Worm (Caenorhabditis elegans): ENCODE data around the gene twk-10.

twk-10 gene

DNA sequence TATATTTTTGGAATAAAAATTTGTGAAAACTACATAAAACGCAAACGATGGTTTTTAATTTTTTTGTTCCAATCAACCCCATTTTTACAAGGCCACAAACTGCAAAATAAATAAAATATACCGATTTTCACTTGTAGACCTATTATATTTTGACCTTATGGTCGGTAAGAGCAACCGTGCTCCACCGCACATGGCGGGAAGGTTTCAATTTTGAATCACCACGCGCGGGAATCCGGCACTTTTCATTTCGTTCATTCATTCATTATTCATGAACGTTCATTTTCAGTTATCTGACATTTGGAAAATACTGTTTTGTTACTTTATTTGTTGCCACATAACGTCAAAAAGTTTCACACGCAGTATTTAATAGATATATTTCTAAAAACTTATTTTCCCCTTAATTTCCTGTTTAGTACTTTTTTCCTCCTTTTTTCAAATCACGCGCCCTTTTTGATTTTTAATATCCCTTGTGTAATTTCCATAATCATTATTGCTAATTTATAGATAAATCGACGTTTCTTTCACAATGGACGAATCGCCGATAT, 41.6 kb downstream of the twk-10 start, which contains the start of gene hcp-1 (continued):
- TF ChIP-seq grh-1 (GFP tag; IDR thresholded peaks at IDR 0.05) (no peak), ztf-11 (tag; optimal IDR thresholded peaks at IDR 0.05) (no peak), nhr-19 (GFP tag; conservative IDR thresholded peaks at IDR 0.05) (no peak), mdl-1 (tag; optimal IDR thresholded peaks at IDR 0.05) (no peak), nhr-28 (tag; optimal IDR thresholded peaks at IDR 0.05) (no peak), lin-15B (tag; optimal IDR thresholded peaks at IDR 0.05) (peak; percentile 12), egl-13 (tag; optimal IDR thresholded peaks at IDR 0.05) (no peak), ceh-82 (tag; optimal IDR thresholded peaks at IDR 0.05) (no peak), mep-1 (tag; optimal IDR thresholded peaks at IDR 0.05) (peak; percentile 57), snu-23 (GFP tag; optimal IDR thresholded peaks at IDR 0.05) (peak; percentile 46), sox-4 (tag; optimal IDR thresholded peaks at IDR 0.05) (no peak), skn-1 (tag; optimal IDR thresholded peaks at IDR 0.05) (no peak), irx-1 (tag; optimal IDR thresholded peaks at IDR 0.05) (no peak), lin-35 (GFP tag; optimal IDR thresholded peaks at IDR 0.05) (peak; percentile 84 to 95)

DNA sequence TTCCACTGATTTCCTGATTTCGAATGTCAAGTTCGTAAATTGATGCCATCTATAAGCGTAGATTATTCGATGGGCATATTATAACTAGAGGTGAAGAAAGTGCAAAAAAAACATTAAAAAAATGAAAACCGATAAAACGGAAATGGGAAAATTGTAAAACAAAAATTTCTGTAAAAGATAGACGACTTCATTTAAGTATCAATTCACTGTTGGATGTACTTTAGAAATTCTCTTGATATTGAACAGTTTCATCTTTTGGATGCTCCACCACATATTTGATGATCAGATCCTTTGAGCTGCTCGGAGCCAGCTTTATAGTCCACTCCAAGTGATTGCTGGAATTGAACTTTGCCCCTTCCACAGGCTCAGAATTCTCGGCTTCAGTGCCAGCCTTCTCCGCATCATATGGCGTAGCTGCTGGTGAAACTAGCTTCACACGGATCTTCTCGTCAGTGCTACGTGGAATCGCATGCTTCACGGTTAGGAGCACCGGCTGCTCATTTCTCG, 50.5 kb downstream of the twk-10 start, which contains the start of gene ZK1055.6:
Gene ZK1055.6 (minus strand): TSS at position 51 of the 507 bp plus-strand sequence.
- TF ChIP-seq nhr-90 (tag; optimal IDR thresholded peaks at IDR 0.05; ENCODE audit: poor library complexity) (no peak), ceh-90 (tag; optimal IDR thresholded peaks at IDR 0.05) (no peak)

DNA sequence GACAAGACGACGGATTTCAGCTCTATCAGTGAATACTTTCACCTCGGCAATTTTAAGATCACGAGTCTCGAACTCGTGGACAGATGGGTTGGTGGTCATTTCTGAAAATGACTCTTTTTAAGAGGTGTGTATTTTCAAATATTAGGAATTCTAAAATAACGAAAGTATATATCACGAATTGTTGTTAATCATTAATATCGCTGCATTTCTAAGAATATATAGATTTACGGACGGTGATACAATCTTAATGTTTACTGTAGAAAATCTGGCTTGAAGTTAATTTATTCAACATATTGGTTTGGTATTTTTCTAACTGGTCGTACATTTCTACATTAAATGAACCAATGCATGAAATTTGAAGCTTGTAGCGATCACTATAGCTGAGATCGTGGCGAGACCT, 53.1 kb downstream of the twk-10 start, which contains the start of gene ZK1055.7:
Gene ZK1055.7 (minus strand): TSS at position 101 of the 400 bp plus-strand sequence.
- no peak for TF ChIP-seq efl-1 (optimal IDR thresholded peaks at IDR 0.05)
- peak in 1 of 2 experiments; percentile 50 for TF ChIP-seq efl-1 (GFP tag; optimal IDR thresholded peaks at IDR 0.05 in 1 of 2)
- no peak for TF ChIP-seq xbp-1 (tag; optimal IDR thresholded peaks at IDR 0.05)

DNA sequence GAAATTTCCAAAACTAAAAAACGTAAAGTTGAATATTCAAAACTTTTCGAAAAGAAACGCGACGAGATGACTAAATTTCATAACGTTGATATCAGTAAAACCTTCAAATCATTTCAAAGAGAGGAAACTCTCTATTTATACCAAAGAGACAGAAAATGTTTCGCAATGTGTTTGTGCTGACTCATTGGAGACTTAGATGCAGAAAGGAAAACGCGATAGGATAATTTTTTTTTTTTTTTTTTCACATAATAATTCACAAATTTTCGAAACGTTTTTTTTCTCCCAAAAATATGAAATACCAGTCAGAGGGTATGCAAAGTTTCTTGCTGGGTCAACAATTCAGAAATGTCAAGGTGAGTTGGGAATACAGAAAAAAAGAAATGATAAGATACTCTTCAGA, 54.1 kb downstream of the twk-10 start:
- TF ChIP-seq tlp-1 (tag; optimal IDR thresholded peaks at IDR 0.05) (no peak), fos-1 (tag; optimal IDR thresholded peaks at IDR 0.05) (no peak), unc-130 (tag; optimal IDR thresholded peaks at IDR 0.05) (no peak), elt-3 (tag; optimal IDR thresholded peaks at IDR 0.05) (peak in 2 of 6 experiments; percentile 6 to 22), elt-2 (tag; optimal IDR thresholded peaks at IDR 0.05) (no peak), mep-1 (tag; optimal IDR thresholded peaks at IDR 0.05) (no peak), hlh-17 (GFP tag; optimal IDR thresholded peaks at IDR 0.05; ENCODE audit: borderline replicate concordance) (no peak), nhr-47 (tag; optimal IDR thresholded peaks at IDR 0.05) (no peak), ztf-11 (tag; optimal IDR thresholded peaks at IDR 0.05) (no peak), lin-35 (GFP tag; optimal IDR thresholded peaks at IDR 0.05) (no peak), alr-1 (tag; optimal IDR thresholded peaks at IDR 0.05; ENCODE audit: borderline replicate concordance) (no peak), nhr-12 (tag; optimal IDR thresholded peaks at IDR 0.05) (no peak), efl-1 (optimal IDR thresholded peaks at IDR 0.05) (no peak), efl-1 (GFP tag; optimal IDR thresholded peaks at IDR 0.05 in 1 of 2) (peak in 1 of 2 experiments; percentile 88), mdl-1 (tag; optimal IDR thresholded peaks at IDR 0.05) (no peak), skn-1 (tag; optimal IDR thresholded peaks at IDR 0.05) (peak; percentile 32), lsy-2 (tag; optimal IDR thresholded peaks at IDR 0.05) (peak in 1 of 2 experiments; percentile 8)

All from whole organism, L1 larva.